Fruit fly (Drosophila melanogaster): ENCODE measurements around the gene CG17075.

The CG17075 gene

DNA sequence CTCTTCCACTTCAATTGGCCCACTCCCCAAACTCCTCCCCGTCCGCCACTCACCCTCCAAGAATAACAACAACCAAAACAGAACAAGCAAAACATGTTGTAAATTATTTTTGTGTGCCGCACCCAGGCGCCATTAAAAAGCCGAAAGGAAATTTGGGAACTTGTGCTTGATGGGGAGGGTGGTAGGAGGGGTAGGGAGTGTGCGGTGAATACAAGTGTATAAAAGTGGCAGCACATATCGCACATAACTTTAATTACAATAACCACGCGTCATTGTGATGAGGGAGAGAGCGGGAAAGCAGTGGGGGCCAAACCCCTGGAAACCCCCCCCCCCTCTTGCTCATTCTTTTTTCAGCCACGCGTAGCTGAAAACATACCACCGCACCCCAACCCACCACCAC, 39.8 kb upstream of the CG17075 start:
- TF ChIP-seq usp (GFP tag; optimal IDR thresholded peaks at IDR 0.05) (no peak), br (GFP tag; optimal IDR thresholded peaks at IDR 0.05) (no peak), dl (GFP tag; optimal IDR thresholded peaks at IDR 0.05; ENCODE audit: insufficient read depth in 1 of 2, partially characterized antibody in 2 of 2) (no peak), Jra (GFP tag; optimal IDR thresholded peaks at IDR 0.05) (no peak), OdsH (GFP tag; optimal IDR thresholded peaks at IDR 0.05) (no peak), Dfd (GFP tag; optimal IDR thresholded peaks at IDR 0.05) (no peak), brk (GFP tag; optimal IDR thresholded peaks at IDR 0.05) (no peak), Dif (GFP tag; optimal IDR thresholded peaks at IDR 0.05; ENCODE audit: partially characterized antibody) (no peak), Abd-B (GFP tag; optimal IDR thresholded peaks at IDR 0.05) (no peak), h (GFP tag; optimal IDR thresholded peaks at IDR 0.05) (no peak), CG32264 (GFP tag; optimal IDR thresholded peaks at IDR 0.05) (no peak), psq (GFP tag; optimal IDR thresholded peaks at IDR 0.05) (no peak), GATAd (GFP tag; optimal IDR thresholded peaks at IDR 0.05) (no peak), Mio (GFP tag; optimal IDR thresholded peaks at IDR 0.05) (no peak), jim (GFP tag; optimal IDR thresholded peaks at IDR 0.05) (no peak)

DNA sequence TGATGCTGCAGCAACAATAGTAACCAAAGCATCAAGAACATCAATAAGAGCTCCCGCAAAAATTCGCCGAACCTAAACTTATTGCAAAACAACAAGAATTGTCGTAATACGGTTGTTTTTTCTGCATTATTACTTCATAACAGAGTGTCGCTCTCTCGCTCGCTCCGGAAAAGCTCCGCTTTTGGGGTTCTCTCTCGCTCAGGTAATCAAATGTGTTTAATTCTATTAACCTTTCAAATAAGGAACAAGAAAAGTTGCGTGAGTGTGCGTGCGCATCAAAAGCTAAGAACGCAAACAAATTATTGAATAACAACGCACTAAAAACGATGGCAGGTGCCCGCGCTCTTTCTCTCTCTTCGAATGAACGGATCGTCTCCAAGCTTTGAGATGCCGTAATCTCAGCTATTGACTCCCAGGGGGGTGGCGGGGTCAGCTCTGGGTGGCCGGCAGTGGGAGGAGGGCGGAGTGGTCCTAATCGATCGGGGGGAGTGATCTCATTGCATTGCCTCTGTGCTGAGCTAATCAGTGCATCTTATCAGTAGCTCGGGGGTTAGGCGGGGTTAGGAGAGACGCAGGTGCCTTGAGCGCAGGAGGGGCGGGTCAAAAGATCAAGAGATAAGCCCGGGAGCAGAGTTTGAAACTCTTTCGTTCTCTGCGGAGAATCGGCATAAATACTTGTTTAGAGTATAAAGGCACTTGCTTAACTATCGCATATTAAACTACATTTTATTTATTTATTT, 39.1 kb upstream of the CG17075 start:
- no peak for TF ChIP-seq OdsH (GFP tag; optimal IDR thresholded peaks at IDR 0.05)

DNA sequence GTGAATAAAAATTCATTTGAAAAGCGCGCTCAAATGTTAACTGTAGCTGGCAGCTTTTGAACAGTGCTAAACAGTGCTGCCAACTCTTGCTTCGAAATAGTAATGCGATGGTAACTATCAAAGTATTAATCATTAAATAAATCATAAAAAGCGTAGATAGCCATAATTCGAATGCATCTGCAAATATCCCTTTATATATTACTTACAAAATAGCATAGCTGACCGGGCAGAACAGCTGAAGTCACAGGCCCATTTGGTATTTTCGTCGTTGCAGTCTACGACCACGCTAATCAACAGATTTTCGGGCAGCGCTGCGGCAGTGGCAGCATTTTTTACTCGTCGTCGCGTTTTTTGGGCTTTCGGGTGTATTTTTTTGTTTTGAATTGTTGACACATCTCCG, 38.3 kb upstream of the CG17075 start, which contains the start of gene Plc21C:
TSS of gene Plc21C (plus strand) at position 290 of the 400 bp plus-strand sequence.
- TF ChIP-seq psq (GFP tag; optimal IDR thresholded peaks at IDR 0.05) (peak; percentile 24), tai (GFP tag; optimal IDR thresholded peaks at IDR 0.05) (peak; percentile 42), GATAd (GFP tag; optimal IDR thresholded peaks at IDR 0.05) (no peak), CG9705 (GFP tag; optimal IDR thresholded peaks at IDR 0.05) (peak; percentile 18), br (GFP tag; optimal IDR thresholded peaks at IDR 0.05) (peak; percentile 42), Rel (GFP tag; optimal IDR thresholded peaks at IDR 0.05) (no peak), Rel (tag; optimal IDR thresholded peaks at IDR 0.05) (peak; percentile 54), Sp1 (GFP tag; optimal IDR thresholded peaks at IDR 0.05) (peak; percentile 26), woc (GFP tag; optimal IDR thresholded peaks at IDR 0.05) (peak; percentile 16), Hnf4 (GFP tag; optimal IDR thresholded peaks at IDR 0.05) (peak; percentile 51), fru (GFP tag; optimal IDR thresholded peaks at IDR 0.05) (peak; percentile 52), h (GFP tag; optimal IDR thresholded peaks at IDR 0.05) (peak; percentile 62), rgr (GFP tag; optimal IDR thresholded peaks at IDR 0.05) (peak; percentile 14), CG32264 (GFP tag; optimal IDR thresholded peaks at IDR 0.05) (no peak), sv (GFP tag; optimal IDR thresholded peaks at IDR 0.05) (peak; percentile 41), HLH106 (tag; optimal IDR thresholded peaks at IDR 0.05) (peak; percentile 60), dl (GFP tag; optimal IDR thresholded peaks at IDR 0.05; ENCODE audit: insufficient read depth in 1 of 2, partially characterized antibody in 2 of 2) (peak in 1 of 2 experiments; percentile 4), Dif (GFP tag; optimal IDR thresholded peaks at IDR 0.05; ENCODE audit: partially characterized antibody) (peak; percentile 36), Vsx2 (GFP tag; optimal IDR thresholded peaks at IDR 0.05; ENCODE audit: partially characterized antibody) (no peak), ey (GFP tag; optimal IDR thresholded peaks at IDR 0.05) (peak; percentile 50), foxo (GFP tag; optimal IDR thresholded peaks at IDR 0.05) (peak in 1 of 2 experiments; percentile 51), Jra (GFP tag; optimal IDR thresholded peaks at IDR 0.05) (no peak), brk (GFP tag; optimal IDR thresholded peaks at IDR 0.05) (no peak)

DNA sequence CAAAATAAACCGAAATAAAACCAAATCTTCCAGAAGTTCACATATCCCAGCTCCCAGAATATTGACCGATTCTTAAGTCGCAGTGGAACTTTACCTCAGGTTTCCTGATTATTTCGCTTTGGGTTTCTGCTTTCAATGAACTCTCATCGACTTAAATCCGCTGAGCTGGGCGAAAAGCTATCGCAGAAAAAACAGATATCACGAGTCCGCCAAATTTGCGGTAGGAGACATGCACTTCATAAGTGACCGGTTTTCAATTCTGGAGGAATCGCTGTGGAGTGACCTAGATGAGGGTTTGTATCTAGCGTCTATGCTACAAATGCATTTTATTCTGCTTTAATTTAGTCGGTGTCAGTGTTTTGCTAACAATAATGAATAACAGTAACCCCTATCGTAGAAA, 37.9 kb upstream of the CG17075 start:
- no peak for TF ChIP-seq Dfd (GFP tag; optimal IDR thresholded peaks at IDR 0.05)
- TF ChIP-seq pan (optimal IDR thresholded peaks at IDR 0.05): no peak
- TF ChIP-seq Abd-B (GFP tag; optimal IDR thresholded peaks at IDR 0.05): no peak
- TF ChIP-seq woc (GFP tag; optimal IDR thresholded peaks at IDR 0.05): no peak
- no peak for TF ChIP-seq CG9705 (GFP tag; optimal IDR thresholded peaks at IDR 0.05)
- TF ChIP-seq dsf (GFP tag; optimal IDR thresholded peaks at IDR 0.05; ENCODE audit: borderline replicate concordance): no peak
- TF ChIP-seq Mio (GFP tag; optimal IDR thresholded peaks at IDR 0.05): no peak
- no peak for TF ChIP-seq h (GFP tag; optimal IDR thresholded peaks at IDR 0.05)

Measured in whole organism, wandering third instar larva.